Worm (Caenorhabditis elegans) whole organism, L4 larva: ENCODE results near the gene T24H10.1.

ENCODE experiments used
- aly-2 ChIP-seq: sonication (generic microtip); optimal IDR thresholded peaks from 2 replicates; lab custom pipeline; 2018; ENCODE audit warnings: missing biosample characterization, missing genetic modification characterization
- ama-1 ChIP-seq: fragments of 150-350 bp; optimal IDR thresholded peaks from 2 replicates; lab custom pipeline; 2014; ENCODE audit warnings: inconsistent platforms, mixed read lengths
- attf-4 ChIP-seq: sonication (generic microtip); optimal IDR thresholded peaks from 3 replicates; lab custom pipeline; 2017; ENCODE audit warnings: missing biosample characterization, missing genetic modification characterization
- ceh-82 ChIP-seq: sonication (generic microtip); optimal IDR thresholded peaks from 2 replicates; lab custom pipeline; 2017; ENCODE audit warnings: missing biosample characterization, missing genetic modification characterization
- ces-1 ChIP-seq: fragments of 150-350 bp; sonication (generic microtip); optimal IDR thresholded peaks from 4 replicates; lab custom pipeline; 2014; ENCODE audit warnings: missing biosample characterization, missing genetic modification reagents, missing genetic modification characterization
- cey-2 ChIP-seq: sonication (generic microtip); optimal IDR thresholded peaks from 3 replicates; lab custom pipeline; 2017; ENCODE audit warnings: missing genetic modification characterization, mild to moderate bottlenecking, missing compliant biosample characterization, antibody characterized with exemption, borderline replicate concordance; ENCODE audit not compliant: insufficient read depth
- egl-43 ChIP-seq: fragments of 200-800 bp; sonication (Bioruptor generic); IDR thresholded peaks from 2 replicates; pipeline ENCODE4 v1.3.6; 2022; ENCODE audit warnings: missing genetic modification reagents, missing genetic modification characterization, missing compliant biosample characterization
- hif-1 ChIP-seq, 2 experiments: sonication (generic microtip); optimal IDR thresholded peaks; 2 replicates each; lab custom pipeline; 2016 to 2017; ENCODE audit warnings: missing compliant biosample characterization in 2 of 2, missing genetic modification characterization in 2 of 2, missing genetic modification reagents in 2 of 2, missing genotype in 2 of 2, mild to moderate bottlenecking in 1 of 2
- jun-1 ChIP-seq: fragments of 150-350 bp; optimal IDR thresholded peaks from 2 replicates; lab custom pipeline; 2014; ENCODE audit warnings: missing biosample characterization, missing genetic modification reagents, missing genetic modification characterization
- nhr-102 ChIP-seq: sonication (generic microtip); optimal IDR thresholded peaks from 2 replicates; lab custom pipeline; 2016; ENCODE audit warnings: mild to moderate bottlenecking, missing genetic modification characterization, moderate library complexity, missing compliant biosample characterization
- nhr-76 ChIP-seq: fragments of 150-350 bp; optimal IDR thresholded peaks from 2 replicates; lab custom pipeline; 2014; ENCODE audit warnings: missing biosample characterization, missing genetic modification characterization
- php-3 ChIP-seq: fragments of 200-800 bp; sonication (Bioruptor generic); IDR thresholded peaks from 2 replicates; pipeline ENCODE4 v1.3.6; 2022; ENCODE audit warnings: missing genetic modification reagents, missing genetic modification characterization, missing compliant biosample characterization
- skn-1 ChIP-seq: fragments of 150-350 bp; optimal IDR thresholded peaks from 2 replicates; lab custom pipeline; 2014; ENCODE audit warnings: missing biosample characterization, missing genetic modification characterization
- snpc-4 ChIP-seq: fragments of 150-350 bp; optimal IDR thresholded peaks from 2 replicates; lab custom pipeline; 2014; ENCODE audit warnings: missing biosample characterization, missing genetic modification characterization

DNA sequence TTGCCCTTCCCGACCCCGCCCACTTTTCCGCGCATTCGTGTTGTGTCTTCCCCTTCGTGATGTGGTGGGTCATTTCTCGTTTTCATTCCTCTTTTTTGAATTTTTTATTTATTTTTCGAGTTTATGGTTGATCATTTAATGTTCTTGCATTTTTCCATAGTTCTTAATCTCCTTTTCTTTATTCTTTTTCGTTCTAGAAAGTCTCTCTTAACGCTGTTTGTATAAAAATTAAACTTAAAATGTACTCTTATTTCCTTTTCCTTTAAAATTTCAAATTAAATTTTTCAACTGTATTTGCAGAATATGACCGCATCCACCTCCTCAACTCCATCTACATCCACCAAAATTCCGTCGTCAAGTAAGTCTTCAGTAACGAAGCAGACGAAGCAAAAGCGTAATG is 12.9 kb upstream of the T24H10.1 start, which contains the start of gene hlh-3:
- no peak for TF ChIP-seq egl-43 (GFP tag; lab: Robert Waterston, UW)
- no peak for TF ChIP-seq ceh-82 (tag; lab: Kevin White, UChicago)
- no peak for TF ChIP-seq php-3 (GFP tag; lab: Robert Waterston, UW)
- no peak for TF ChIP-seq skn-1 (tag; lab: Kevin White, UChicago)
- no peak for TF ChIP-seq nhr-102 (tag; lab: Kevin White, UChicago)
- TF ChIP-seq ama-1 (lab: Kevin White, UChicago), result no peak
- TF ChIP-seq cey-2 (tag; lab: Kevin White, UChicago), result no peak
- no peak for TF ChIP-seq nhr-76
- no peak for TF ChIP-seq ces-1 (GFP tag; lab: Kevin White, UChicago)
- no peak for TF ChIP-seq jun-1 (tag; lab: Kevin White, UChicago)
- TF ChIP-seq snpc-4, result no peak
- TF ChIP-seq attf-4, result no peak
- TF ChIP-seq hif-1 (tag; optimal IDR thresholded peaks at IDR 0.05; lab: Kevin White, UChicago), result no peak
- no peak for TF ChIP-seq aly-2
